Fruit fly (Drosophila melanogaster) S2 (cell line): Measurements from ENCODE around the gene CG13138.

Source experiments
- CG8478 ChIP-seq: fragments of >200 bp; optimal IDR thresholded peaks from 2 replicates; lab custom pipeline; 2018
- CTCF ChIP-seq, 2 experiments: fragments of >200 bp; optimal IDR thresholded peaks; 2 replicates each; lab custom pipeline; 2018

dm6 chr2L:10255725-10256158, 46.1 kb downstream of the CG13138 start, which contains the start of gene CG5676:
- TF ChIP-seq CG8478 (lab: Kevin White, UChicago), result no peak
- TF ChIP-seq CTCF (optimal IDR thresholded peaks at IDR 0.05; lab: Kevin White, UChicago), result no peak
